Worm (Caenorhabditis elegans): ENCODE data around the gene tag-273.

ce11 chrIV:14456667-14457066 is 48.3 kb downstream of the tag-273 start, which contains the start of gene nspg-9:
- no peak for TF ChIP-seq him-1 (tag; optimal IDR thresholded peaks at IDR 0.05)
- TF ChIP-seq dao-5 (tag; optimal IDR thresholded peaks at IDR 0.05) = no peak
- no peak for TF ChIP-seq W03F9.2 (tag; optimal IDR thresholded peaks at IDR 0.05)

All from whole organism, L4/young adult.